Fruit fly (Drosophila melanogaster) whole organism, embryonic: ENCODE results near the gene CG42759.

Experiments used
- Abd-B ChIP-seq: fragments of 200-800 bp; sonication (Bioruptor generic); optimal IDR thresholded peaks from 2 replicates; lab custom pipeline; 2018; ENCODE audit warnings: missing biosample characterization, mild to moderate bottlenecking, missing genetic modification characterization, moderate library complexity
- B-H2 ChIP-seq: fragments of 200-800 bp; sonication (Bioruptor generic); optimal IDR thresholded peaks from 2 replicates; lab custom pipeline; 2018; ENCODE audit warnings: missing biosample characterization, mild to moderate bottlenecking, missing genetic modification characterization
- CG10209 ChIP-seq: fragments of 200-800 bp; sonication (Bioruptor generic); optimal IDR thresholded peaks from 3 replicates; lab custom pipeline; 2017; ENCODE audit warnings: missing biosample characterization, mild to moderate bottlenecking, missing genetic modification characterization, missing genetic modification reagents
- CG10462 ChIP-seq: fragments of 200-800 bp; sonication (Bioruptor generic); optimal IDR thresholded peaks from 2 replicates; lab custom pipeline; 2016; ENCODE audit warnings: missing biosample characterization, missing genetic modification characterization
- CG11085 ChIP-seq: fragments of 200-800 bp; sonication (Bioruptor generic); IDR thresholded peaks from 2 replicates; pipeline ENCODE4 v1.3.6; 2022; ENCODE audit warnings: missing biosample characterization, missing genetic modification characterization
- CG11093 ChIP-seq: fragments of 200-800 bp; sonication (Bioruptor generic); IDR thresholded peaks from 3 replicates; pipeline ENCODE4 v1.3.6; 2022; ENCODE audit warnings: missing biosample characterization, missing genetic modification characterization
- CG11247 ChIP-seq: fragments of 200-800 bp; sonication (Bioruptor generic); IDR thresholded peaks from 2 replicates; pipeline ENCODE4 v1.3.6; 2022; ENCODE audit warnings: missing biosample characterization, missing genetic modification characterization
- CG11696 ChIP-seq: fragments of 200-800 bp; sonication (Bioruptor generic); IDR thresholded peaks from 2 replicates; pipeline ENCODE4 v1.3.6; 2022; ENCODE audit warnings: missing biosample characterization, missing genetic modification characterization
- CG12236 ChIP-seq: fragments of 200-800 bp; sonication (Bioruptor generic); optimal IDR thresholded peaks from 2 replicates; lab custom pipeline; 2016; ENCODE audit warnings: missing biosample characterization, missing genetic modification characterization
- CG13624 ChIP-seq: fragments of 200-800 bp; sonication (Bioruptor generic); optimal IDR thresholded peaks from 2 replicates; lab custom pipeline; 2016; ENCODE audit warnings: missing biosample characterization, missing genetic modification characterization
- CG14860 ChIP-seq: fragments of 200-800 bp; sonication (Bioruptor generic); IDR thresholded peaks from 3 replicates; pipeline ENCODE4 v1.3.6; 2022; ENCODE audit warnings: missing biosample characterization, missing genetic modification characterization; ENCODE audit not compliant: partially characterized antibody
- CG15011 ChIP-seq: fragments of 200-800 bp; sonication (Bioruptor generic); optimal IDR thresholded peaks from 3 replicates; lab custom pipeline; 2018; ENCODE audit warnings: missing biosample characterization, mild to moderate bottlenecking, missing genetic modification characterization
- CG15073 ChIP-seq: fragments of 200-800 bp; sonication (Bioruptor generic); optimal IDR thresholded peaks from 2 replicates; lab custom pipeline; 2016; ENCODE audit warnings: missing biosample characterization, missing genetic modification characterization
- CG15601 ChIP-seq: fragments of 200-800 bp; sonication (Bioruptor generic); optimal IDR thresholded peaks from 3 replicates; lab custom pipeline; 2019; ENCODE audit warnings: missing biosample characterization, mild to moderate bottlenecking, missing genetic modification characterization, moderate library complexity
- CG17186 ChIP-seq: fragments of 200-800 bp; sonication (Bioruptor generic); optimal IDR thresholded peaks from 3 replicates; lab custom pipeline; 2017; ENCODE audit warnings: missing biosample characterization, missing genetic modification reagents, missing genetic modification characterization
- CG17361 ChIP-seq: fragments of 200-800 bp; sonication (Bioruptor generic); IDR thresholded peaks from 3 replicates; pipeline ENCODE4 v1.3.6; 2022; ENCODE audit warnings: missing biosample characterization, missing genetic modification characterization
- CG1792 ChIP-seq: fragments of 200-800 bp; sonication (Bioruptor generic); optimal IDR thresholded peaks from 2 replicates; lab custom pipeline; 2016; ENCODE audit warnings: missing biosample characterization, missing genetic modification characterization
- CG18619 ChIP-seq: fragments of 200-800 bp; sonication (Bioruptor generic); optimal IDR thresholded peaks from 3 replicates; lab custom pipeline; 2017; ENCODE audit warnings: missing biosample characterization, mild to moderate bottlenecking, missing genetic modification characterization
- CG2202 ChIP-seq: fragments of 200-800 bp; sonication (Bioruptor generic); optimal IDR thresholded peaks from 2 replicates; lab custom pipeline; 2018; ENCODE audit warnings: missing biosample characterization, mild to moderate bottlenecking, missing genetic modification characterization
- CG30431 ChIP-seq: fragments of 200-800 bp; sonication (Bioruptor generic); optimal IDR thresholded peaks from 2 replicates; lab custom pipeline; 2017; ENCODE audit warnings: missing biosample characterization, missing genetic modification characterization
- CG31224 ChIP-seq: fragments of 200-800 bp; sonication (Bioruptor generic); IDR thresholded peaks from 2 replicates; pipeline ENCODE4 v1.3.6; 2022; ENCODE audit warnings: missing biosample characterization, missing genetic modification characterization
- CG3838 ChIP-seq: fragments of 200-800 bp; sonication (Bioruptor generic); optimal IDR thresholded peaks from 3 replicates; lab custom pipeline; 2016; ENCODE audit warnings: missing biosample characterization, missing genetic modification characterization
- CG4404 ChIP-seq: fragments of 200-800 bp; sonication (Bioruptor generic); IDR thresholded peaks from 2 replicates; pipeline ENCODE4 v1.3.6; 2022; ENCODE audit warnings: missing biosample characterization, missing genetic modification characterization
- CG4730 ChIP-seq: fragments of 200-800 bp; sonication (Bioruptor generic); IDR thresholded peaks from 2 replicates; pipeline ENCODE4 v1.3.6; 2022; ENCODE audit warnings: missing biosample characterization, missing genetic modification characterization
- CG6683 ChIP-seq: fragments of 200-800 bp; sonication (Bioruptor generic); optimal IDR thresholded peaks from 2 replicates; lab custom pipeline; 2017; ENCODE audit warnings: missing biosample characterization, mild to moderate bottlenecking, missing genetic modification characterization, missing genetic modification reagents
- CG6813 ChIP-seq: fragments of 200-800 bp; sonication (Bioruptor generic); optimal IDR thresholded peaks from 2 replicates; lab custom pipeline; 2017; ENCODE audit warnings: missing biosample characterization, missing genetic modification characterization, mild to moderate bottlenecking, moderate library complexity, missing genetic modification reagents
- CG7963 ChIP-seq: fragments of 200-800 bp; sonication (Bioruptor generic); IDR thresholded peaks from 3 replicates; pipeline ENCODE4 v1.3.6; 2022; ENCODE audit warnings: missing biosample characterization, missing genetic modification characterization; ENCODE audit not compliant: partially characterized antibody
- CG9727 ChIP-seq: fragments of 200-800 bp; sonication (Bioruptor generic); optimal IDR thresholded peaks from 3 replicates; lab custom pipeline; 2017; ENCODE audit warnings: missing biosample characterization, mild to moderate bottlenecking, missing genetic modification characterization
- ERR ChIP-seq: fragments of 200-800 bp; sonication (Bioruptor generic); optimal IDR thresholded peaks from 2 replicates; lab custom pipeline; 2016; ENCODE audit warnings: missing biosample characterization, missing genetic modification characterization
- HLHmδ ChIP-seq: fragments of 200-800 bp; sonication (Bioruptor generic); optimal IDR thresholded peaks from 2 replicates; lab custom pipeline; 2018; ENCODE audit warnings: missing biosample characterization, mild to moderate bottlenecking, missing genetic modification characterization, moderate library complexity
- Jarid2 ChIP-seq: fragments of 200-800 bp; sonication (Bioruptor generic); optimal IDR thresholded peaks from 3 replicates; lab custom pipeline; 2017; ENCODE audit warnings: mild to moderate bottlenecking, missing biosample characterization, missing genetic modification reagents, missing genetic modification characterization
- MESR4 ChIP-seq: fragments of 200-800 bp; sonication (Bioruptor generic); optimal IDR thresholded peaks from 2 replicates; lab custom pipeline; 2018; ENCODE audit warnings: missing biosample characterization, mild to moderate bottlenecking, missing genetic modification characterization, moderate library complexity
- Nf-YA ChIP-seq: fragments of 200-800 bp; sonication (Bioruptor generic); IDR thresholded peaks from 2 replicates; pipeline ENCODE4 v1.3.6; 2022; ENCODE audit warnings: missing biosample characterization, missing genetic modification characterization
- Poxn ChIP-seq: fragments of 200-800 bp; sonication (Bioruptor generic); IDR thresholded peaks from 2 replicates; pipeline ENCODE4 v1.3.6; 2022; ENCODE audit warnings: missing biosample characterization, missing genetic modification characterization
- Rfx ChIP-seq: fragments of 200-800 bp; sonication (Bioruptor generic); IDR thresholded peaks from 2 replicates; pipeline ENCODE4 v1.3.6; 2022; ENCODE audit warnings: missing biosample characterization, missing genetic modification characterization
- Scr ChIP-seq: fragments of 200-800 bp; sonication (Bioruptor generic); IDR thresholded peaks from 2 replicates; pipeline ENCODE4 v1.3.6; 2022; ENCODE audit warnings: missing biosample characterization, missing genetic modification characterization; ENCODE audit not compliant: partially characterized antibody
- Sin3A ChIP-seq: fragments of >200 bp; optimal IDR thresholded peaks from 2 replicates; lab custom pipeline; 2018
- Stat92E ChIP-seq, 3 experiments: fragments of >200 bp in 2 of 3; fragments of 200-800 bp in 1 of 3; sonication (Bioruptor generic) in 1 of 3; optimal IDR thresholded peaks; 2 replicates each; lab custom pipeline; 2017 to 2019; ENCODE audit warnings: missing biosample characterization in 3 of 3, missing genetic modification characterization in 3 of 3, mild to moderate bottlenecking in 1 of 3, moderate library complexity in 1 of 3
- br ChIP-seq: fragments of >200 bp; optimal IDR thresholded peaks from 2 replicates; lab custom pipeline; 2017
- danr ChIP-seq: fragments of 200-800 bp; sonication (Bioruptor generic); IDR thresholded peaks from 2 replicates; pipeline ENCODE4 v1.3.6; 2022; ENCODE audit warnings: missing biosample characterization, missing genetic modification characterization
- dmrt11E ChIP-seq: fragments of 200-800 bp; sonication (Bioruptor generic); optimal IDR thresholded peaks from 3 replicates; lab custom pipeline; 2018; ENCODE audit warnings: missing biosample characterization, mild to moderate bottlenecking, missing genetic modification characterization, moderate library complexity
- gce ChIP-seq: fragments of 200-800 bp; sonication (Bioruptor generic); IDR thresholded peaks from 3 replicates; pipeline ENCODE4 v1.3.6; 2022; ENCODE audit warnings: missing biosample characterization, missing genetic modification characterization
- grau ChIP-seq: fragments of 200-800 bp; optimal IDR thresholded peaks from 3 replicates; lab custom pipeline; 2019; ENCODE audit warnings: missing biosample characterization, mild to moderate bottlenecking, missing genetic modification characterization, moderate library complexity
- h ChIP-seq: fragments of >200 bp; optimal IDR thresholded peaks from 2 replicates; lab custom pipeline; 2017
- ham ChIP-seq: fragments of 200-800 bp; sonication (Bioruptor generic); IDR thresholded peaks from 2 replicates; pipeline ENCODE4 v1.3.6; 2022; ENCODE audit warnings: missing biosample characterization, missing genetic modification characterization
- hkb ChIP-seq, 2 experiments: fragments of 200-800 bp in 1 of 2; fragments of >200 bp in 1 of 2; sonication (Bioruptor generic) in 1 of 2; IDR thresholded peaks in 1 of 2; optimal IDR thresholded peaks in 1 of 2; 2 replicates each; pipeline versions ENCODE4 v1.3.6 to Lab custom; 2017 to 2022; ENCODE audit warnings: missing biosample characterization in 1 of 2, missing genetic modification characterization in 1 of 2
- jigr1 ChIP-seq: fragments of 200-800 bp; sonication (Bioruptor generic); IDR thresholded peaks from 3 replicates; pipeline ENCODE4 v1.3.6; 2022; ENCODE audit warnings: missing biosample characterization, missing genetic modification characterization
- nerfin-2 ChIP-seq: fragments of 200-800 bp; sonication (Bioruptor generic); IDR thresholded peaks from 2 replicates; pipeline ENCODE4 v1.3.6; 2022; ENCODE audit warnings: missing biosample characterization, missing genetic modification characterization; ENCODE audit not compliant: partially characterized antibody
- prd ChIP-seq, 3 experiments: fragments of >200 bp in 2 of 3; fragments of 200-800 bp in 1 of 3; sonication (Bioruptor generic) in 1 of 3; optimal IDR thresholded peaks in 2 of 3; IDR thresholded peaks in 1 of 3; 2 replicates in 2 of 3; 3 replicates in 1 of 3; pipeline versions ENCODE4 v1.3.6 to Lab custom; 2017 to 2022; ENCODE audit warnings: missing biosample characterization in 1 of 3, missing genetic modification characterization in 1 of 3
- repo ChIP-seq: fragments of 200-800 bp; sonication (Bioruptor generic); optimal IDR thresholded peaks from 2 replicates; lab custom pipeline; 2016; ENCODE audit warnings: missing biosample characterization, missing genetic modification characterization

CG42759 gene

dm6 chr3R:10168483-10169064 is 25.7 kb downstream of the CG42759 start (continued):
- TF ChIP-seq CG17361 (no peak), CG17186 (no peak), Sin3A (lab: Kevin White, UChicago) (no peak), Jarid2 (GFP tag; lab: Kevin White, UChicago) (no peak), CG15601 (tag; lab: Kevin White, UChicago) (peak; percentile 61), danr (GFP tag; lab: Robert Waterston, UW) (no peak), CG4404 (no peak), CG30431 (GFP tag; lab: Kevin White, UChicago) (peak; percentile 15), hkb (optimal IDR thresholded peaks at IDR 0.05; lab: Kevin White, UChicago) (no peak), hkb (GFP tag; IDR thresholded peaks at IDR 0.05; lab: Robert Waterston, UW) (0 out of 2 replicates have a peak, but pooled peaks have one; percentile 17), CG15011 (GFP tag; lab: Kevin White, UChicago) (no peak), gce (GFP tag; lab: Robert Waterston, UW) (0 out of 3 replicates have a peak, but pooled peaks have one; percentile 20), jigr1 (GFP tag; lab: Robert Waterston, UW) (no peak), Rfx (GFP tag; lab: Robert Waterston, UW) (peak; percentile 48; the same call in 1 of the 2 replicates), CG12236 (GFP tag; lab: Kevin White, UChicago) (no peak), CG14860 (GFP tag; lab: Robert Waterston, UW) (no peak), Scr (GFP tag; lab: Robert Waterston, UW) (no peak), CG13624 (GFP tag; lab: Kevin White, UChicago) (peak; percentile 46), Stat92E (GFP tag; optimal IDR thresholded peaks at IDR 0.05; lab: Kevin White, UChicago) (no peak), Nf-YA (no peak), h (lab: Kevin White, UChicago) (no peak), CG9727 (GFP tag; lab: Kevin White, UChicago) (no peak), CG11696 (GFP tag; lab: Robert Waterston, UW) (peak; percentile 71), MESR4 (no peak), CG7963 (GFP tag; lab: Robert Waterston, UW) (no peak), dmrt11E (tag; lab: Kevin White, UChicago) (peak; percentile 55), ham (GFP tag; lab: Robert Waterston, UW) (no peak), grau (tag; lab: Kevin White, UChicago) (peak; percentile 44), CG11093 (GFP tag; lab: Robert Waterston, UW) (no peak), CG10209 (GFP tag; lab: Kevin White, UChicago) (peak; percentile 21), repo (GFP tag; lab: Kevin White, UChicago) (no peak), prd (optimal IDR thresholded peaks at IDR 0.05; lab: Kevin White, UChicago) (no peak), prd (GFP tag; IDR thresholded peaks at IDR 0.05; lab: Robert Waterston, UW) (peak; percentile 26; the same call in 2 of the 3 replicates), B-H2 (GFP tag; lab: Kevin White, UChicago) (peak; percentile 25), br (lab: Kevin White, UChicago) (no peak)

DNA sequence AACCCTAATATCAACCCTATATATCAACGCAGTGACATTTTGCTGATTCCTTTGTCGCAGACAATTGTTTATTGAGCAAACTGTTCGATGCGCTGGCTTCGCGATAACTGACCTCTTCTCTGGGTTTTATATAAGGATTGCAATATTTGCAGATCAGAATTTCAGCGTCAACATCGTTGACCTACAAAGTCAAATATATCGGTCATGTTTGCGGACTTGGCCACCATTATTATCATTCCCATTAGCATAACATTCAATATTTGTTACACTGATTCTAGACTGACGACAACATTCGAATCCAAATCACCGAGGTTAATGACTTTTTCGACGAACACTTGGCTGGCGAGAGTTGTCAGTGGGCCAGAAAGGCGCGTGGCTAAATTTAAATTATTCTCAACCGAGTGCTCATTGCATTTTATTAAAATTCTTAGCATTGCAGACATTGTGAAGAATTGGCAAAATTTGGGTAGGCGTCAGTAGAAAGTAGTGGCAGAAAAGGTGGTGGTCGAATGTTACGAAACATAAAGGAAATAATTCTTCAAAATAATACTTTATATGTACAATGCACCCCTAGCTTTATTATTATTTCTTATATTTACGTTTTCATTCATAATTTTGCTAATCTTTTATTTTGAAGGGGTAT is 26.4 kb downstream of the CG42759 start:
- TF ChIP-seq CG10462 (no peak), Poxn (GFP tag; lab: Robert Waterston, UW) (no peak), CG6813 (GFP tag; lab: Kevin White, UChicago) (peak; percentile 44), CG11085 (GFP tag; lab: Robert Waterston, UW) (0 out of 2 replicates have a peak, but pooled peaks have one; percentile 1), nerfin-2 (GFP tag; lab: Robert Waterston, UW) (no peak), ERR (GFP tag; lab: Kevin White, UChicago) (no peak), CG31224 (GFP tag; lab: Robert Waterston, UW) (no peak), CG4730 (GFP tag; lab: Robert Waterston, UW) (no peak), CG2202 (tag; lab: Kevin White, UChicago) (peak; percentile 38), CG15073 (no peak), CG18619 (GFP tag; lab: Kevin White, UChicago) (no peak), HLHmδ (GFP tag; lab: Kevin White, UChicago) (no peak), CG3838 (GFP tag; lab: Kevin White, UChicago) (no peak), CG11247 (GFP tag; lab: Robert Waterston, UW) (no peak), CG1792 (GFP tag; lab: Kevin White, UChicago) (no peak), Abd-B (no peak), CG6683 (GFP tag; lab: Kevin White, UChicago) (no peak)
